Fruit fly (Drosophila melanogaster) whole organism, embryonic: Measurements from ENCODE around the gene CG2652.

ENCODE experiments used
- Abd-B ChIP-seq: fragments of 200-800 bp; sonication (Bioruptor generic); optimal IDR thresholded peaks from 2 replicates; lab custom pipeline; 2018; ENCODE audit warnings: missing biosample characterization, mild to moderate bottlenecking, missing genetic modification characterization, moderate library complexity
- CG11456 ChIP-seq: fragments of 200-800 bp; sonication (Bioruptor generic); IDR thresholded peaks from 3 replicates; pipeline ENCODE4 v1.3.6; 2022; ENCODE audit warnings: missing biosample characterization, missing genetic modification characterization
- CG12155 ChIP-seq: fragments of 200-800 bp; sonication (Bioruptor generic); optimal IDR thresholded peaks from 3 replicates; lab custom pipeline; 2016; ENCODE audit warnings: missing biosample characterization, missing genetic modification characterization
- CG12659 ChIP-seq: fragments of 200-800 bp; sonication (Bioruptor generic); optimal IDR thresholded peaks from 3 replicates; lab custom pipeline; 2017; ENCODE audit warnings: mild to moderate bottlenecking, missing biosample characterization, missing genetic modification reagents, missing genetic modification characterization
- CG13624 ChIP-seq: fragments of 200-800 bp; sonication (Bioruptor generic); optimal IDR thresholded peaks from 2 replicates; lab custom pipeline; 2016; ENCODE audit warnings: missing biosample characterization, missing genetic modification characterization
- CG1602 ChIP-seq: fragments of 200-800 bp; sonication (Bioruptor generic); optimal IDR thresholded peaks from 3 replicates; lab custom pipeline; 2016; ENCODE audit warnings: missing biosample characterization, missing genetic modification characterization
- CG16779 ChIP-seq: fragments of 200-800 bp; sonication (Bioruptor generic); IDR thresholded peaks from 2 replicates; pipeline ENCODE4 v1.3.6; 2022; ENCODE audit warnings: missing biosample characterization, missing genetic modification characterization
- CG17912 ChIP-seq: fragments of 200-800 bp; sonication (Bioruptor generic); optimal IDR thresholded peaks from 2 replicates; lab custom pipeline; 2018; ENCODE audit warnings: missing biosample characterization, mild to moderate bottlenecking, missing genetic modification characterization
- CG31441 ChIP-seq: fragments of 200-800 bp; sonication (Bioruptor generic); IDR thresholded peaks from 2 replicates; pipeline ENCODE4 v1.3.6; 2022; ENCODE audit warnings: missing biosample characterization, missing genetic modification characterization
- CG32767 ChIP-seq: fragments of 200-800 bp; sonication (Bioruptor generic); IDR thresholded peaks from 2 replicates; pipeline ENCODE4 v1.3.6; 2022; ENCODE audit warnings: missing biosample characterization, missing genetic modification characterization
- CG3726 ChIP-seq: fragments of 200-800 bp; sonication (Bioruptor generic); IDR thresholded peaks from 3 replicates; pipeline ENCODE4, ENCODE4 v1.3.6; 2022; ENCODE audit warnings: missing biosample characterization, missing genetic modification characterization
- CG4328 ChIP-seq: fragments of 200-800 bp; sonication (Bioruptor generic); optimal IDR thresholded peaks from 3 replicates; lab custom pipeline; 2017; ENCODE audit warnings: missing biosample characterization, missing genetic modification reagents, missing genetic modification characterization
- CG4404 ChIP-seq: fragments of 200-800 bp; sonication (Bioruptor generic); IDR thresholded peaks from 2 replicates; pipeline ENCODE4 v1.3.6; 2022; ENCODE audit warnings: missing biosample characterization, missing genetic modification characterization
- CG8290 ChIP-seq, 3 experiments: fragments of 200-800 bp; sonication (Bioruptor generic); optimal IDR thresholded peaks; 2 replicates each; lab custom pipeline; 2016 to 2019; ENCODE audit warnings: missing biosample characterization in 3 of 3, missing genetic modification characterization in 3 of 3, mild to moderate bottlenecking in 2 of 3, moderate library complexity in 1 of 3
- D19A ChIP-seq: fragments of 200-800 bp; optimal IDR thresholded peaks from 3 replicates; lab custom pipeline; 2019; ENCODE audit warnings: missing biosample characterization, mild to moderate bottlenecking, missing genetic modification characterization, moderate library complexity
- D19B ChIP-seq: fragments of 200-800 bp; sonication (Bioruptor generic); optimal IDR thresholded peaks from 2 replicates; lab custom pipeline; 2017; ENCODE audit warnings: missing biosample characterization, mild to moderate bottlenecking, missing genetic modification characterization
- Deaf1 ChIP-seq: fragments of 200-800 bp; optimal IDR thresholded peaks from 3 replicates; lab custom pipeline; 2019; ENCODE audit warnings: missing biosample characterization, mild to moderate bottlenecking, missing genetic modification characterization, moderate library complexity
- Doc2 ChIP-seq: fragments of 200-800 bp; sonication (Bioruptor generic); IDR thresholded peaks from 2 replicates; pipeline ENCODE4 v1.3.6; 2022; ENCODE audit warnings: missing biosample characterization, missing genetic modification characterization
- ERR ChIP-seq: fragments of 200-800 bp; sonication (Bioruptor generic); optimal IDR thresholded peaks from 2 replicates; lab custom pipeline; 2016; ENCODE audit warnings: missing biosample characterization, missing genetic modification characterization
- Gug ChIP-seq: fragments of 200-800 bp; sonication (Bioruptor generic); IDR thresholded peaks from 4 replicates; pipeline ENCODE4 v1.3.6; 2022; ENCODE audit warnings: missing biosample characterization, missing genetic modification characterization
- Hsf ChIP-seq: fragments of 200-800 bp; sonication (Bioruptor generic); optimal IDR thresholded peaks from 3 replicates; lab custom pipeline; 2016; ENCODE audit warnings: missing biosample characterization, missing genetic modification characterization
- Lhr ChIP-seq: fragments of 200-800 bp; sonication (Bioruptor generic); optimal IDR thresholded peaks from 3 replicates; lab custom pipeline; 2017; ENCODE audit warnings: mild to moderate bottlenecking, missing biosample characterization, missing genetic modification reagents, missing genetic modification characterization
- Meics ChIP-seq: fragments of 200-800 bp; sonication (Bioruptor generic); optimal IDR thresholded peaks from 2 replicates; lab custom pipeline; 2017; ENCODE audit warnings: missing biosample characterization, mild to moderate bottlenecking, missing genetic modification characterization
- Opbp ChIP-seq: fragments of 200-800 bp; sonication (Bioruptor generic); IDR thresholded peaks from 3 replicates; pipeline ENCODE4 v1.3.6; 2022; ENCODE audit warnings: missing biosample characterization, missing genetic modification characterization; ENCODE audit not compliant: partially characterized antibody
- Rx ChIP-seq: fragments of 200-800 bp; sonication (Bioruptor generic); IDR thresholded peaks from 2 replicates; pipeline ENCODE4 v1.3.6; 2022; ENCODE audit warnings: missing biosample characterization, missing genetic modification characterization
- al ChIP-seq: fragments of 200-800 bp; sonication (Bioruptor generic); IDR thresholded peaks from 2 replicates; pipeline ENCODE4 v1.3.6; 2022; ENCODE audit warnings: missing biosample characterization, missing genetic modification characterization
- ato ChIP-seq: fragments of 200-800 bp; sonication (Bioruptor generic); IDR thresholded peaks from 2 replicates; pipeline ENCODE4 v1.3.6; 2022; ENCODE audit warnings: missing biosample characterization, missing genetic modification characterization; ENCODE audit not compliant: partially characterized antibody
- az2 ChIP-seq: fragments of 200-800 bp; sonication (Bioruptor generic); optimal IDR thresholded peaks from 3 replicates; lab custom pipeline; 2016; ENCODE audit warnings: missing biosample characterization, missing genetic modification characterization
- bcd ChIP-seq: fragments of 200-800 bp; sonication (Bioruptor generic); optimal IDR thresholded peaks from 2 replicates; lab custom pipeline; 2017; ENCODE audit warnings: missing biosample characterization, mild to moderate bottlenecking, missing genetic modification characterization
- bsh ChIP-seq, 2 experiments: fragments of 200-800 bp; sonication (Bioruptor generic); optimal IDR thresholded peaks; 2 replicates each; lab custom pipeline; 2017 to 2018; ENCODE audit warnings: mild to moderate bottlenecking in 2 of 2, missing biosample characterization in 2 of 2, missing genetic modification characterization in 2 of 2, moderate library complexity in 1 of 2
- chm ChIP-seq: fragments of 200-800 bp; sonication (Bioruptor generic); IDR thresholded peaks from 2 replicates; pipeline ENCODE4 v1.3.6; 2022; ENCODE audit warnings: missing biosample characterization, missing genetic modification characterization
- dmrt11E ChIP-seq: fragments of 200-800 bp; sonication (Bioruptor generic); optimal IDR thresholded peaks from 3 replicates; lab custom pipeline; 2018; ENCODE audit warnings: missing biosample characterization, mild to moderate bottlenecking, missing genetic modification characterization, moderate library complexity
- ewg ChIP-seq: fragments of 200-800 bp; sonication (Bioruptor generic); optimal IDR thresholded peaks from 3 replicates; lab custom pipeline; 2017; ENCODE audit warnings: mild to moderate bottlenecking, missing biosample characterization, missing genetic modification reagents, missing genetic modification characterization
- gsb ChIP-seq: fragments of 200-800 bp; sonication (Bioruptor generic); IDR thresholded peaks from 2 replicates; pipeline ENCODE4 v1.3.6; 2022; ENCODE audit warnings: missing biosample characterization, missing genetic modification characterization
- gsb-n ChIP-seq: fragments of 200-800 bp; sonication (Bioruptor generic); optimal IDR thresholded peaks from 3 replicates; lab custom pipeline; 2018; ENCODE audit warnings: missing biosample characterization, mild to moderate bottlenecking, missing genetic modification characterization
- her ChIP-seq: fragments of 200-800 bp; sonication (Bioruptor generic); optimal IDR thresholded peaks from 2 replicates; lab custom pipeline; 2016; ENCODE audit warnings: missing biosample characterization, missing genetic modification characterization
- ind ChIP-seq: fragments of 200-800 bp; sonication (Bioruptor generic); optimal IDR thresholded peaks from 3 replicates; lab custom pipeline; 2016; ENCODE audit warnings: missing biosample characterization, missing genetic modification characterization
- lilli ChIP-seq: fragments of 200-800 bp; sonication (Bioruptor generic); optimal IDR thresholded peaks from 3 replicates; lab custom pipeline; 2016; ENCODE audit warnings: missing biosample characterization, missing genetic modification characterization
- nmo ChIP-seq: fragments of 200-800 bp; sonication (Bioruptor generic); optimal IDR thresholded peaks from 2 replicates; lab custom pipeline; 2018; ENCODE audit warnings: missing biosample characterization, mild to moderate bottlenecking, missing genetic modification characterization, moderate library complexity
- p53 ChIP-seq: fragments of 200-800 bp; sonication (Bioruptor generic); optimal IDR thresholded peaks from 2 replicates; lab custom pipeline; 2016; ENCODE audit warnings: missing biosample characterization, missing genetic modification characterization
- pita ChIP-seq: fragments of 200-800 bp; sonication (Bioruptor generic); optimal IDR thresholded peaks from 2 replicates; lab custom pipeline; 2017; ENCODE audit warnings: missing biosample characterization, mild to moderate bottlenecking, missing genetic modification characterization
- sd ChIP-seq: fragments of 200-800 bp; sonication (Bioruptor generic); optimal IDR thresholded peaks from 3 replicates; lab custom pipeline; 2018; ENCODE audit warnings: missing biosample characterization, mild to moderate bottlenecking, missing genetic modification characterization, moderate library complexity
- sens-2 ChIP-seq: fragments of 200-800 bp; sonication (Bioruptor generic); IDR thresholded peaks from 2 replicates; pipeline ENCODE4 v1.3.6; 2022; ENCODE audit warnings: missing biosample characterization, missing genetic modification characterization
- ssp ChIP-seq: fragments of 200-800 bp; sonication (Bioruptor generic); IDR thresholded peaks from 2 replicates; pipeline ENCODE4 v1.3.6; 2022; ENCODE audit warnings: missing biosample characterization, missing genetic modification characterization
- toy ChIP-seq: fragments of 200-800 bp; sonication (Bioruptor generic); IDR thresholded peaks from 2 replicates; pipeline ENCODE4 v1.3.6; 2022; ENCODE audit warnings: missing biosample characterization, missing genetic modification characterization
- unpg ChIP-seq: fragments of 200-800 bp; sonication (Bioruptor generic); optimal IDR thresholded peaks from 3 replicates; lab custom pipeline; 2018; ENCODE audit warnings: missing biosample characterization, mild to moderate bottlenecking, missing genetic modification characterization, moderate library complexity
- vnd ChIP-seq: fragments of 200-800 bp; sonication (Bioruptor generic); IDR thresholded peaks from 3 replicates; pipeline ENCODE4 v1.3.6; 2022; ENCODE audit warnings: missing biosample characterization, missing genetic modification characterization; ENCODE audit not compliant: partially characterized antibody
- zfh2 ChIP-seq: fragments of 200-800 bp; sonication (Bioruptor generic); optimal IDR thresholded peaks from 2 replicates; lab custom pipeline; 2016; ENCODE audit warnings: missing biosample characterization, missing genetic modification characterization

The CG2652 gene

DNA sequence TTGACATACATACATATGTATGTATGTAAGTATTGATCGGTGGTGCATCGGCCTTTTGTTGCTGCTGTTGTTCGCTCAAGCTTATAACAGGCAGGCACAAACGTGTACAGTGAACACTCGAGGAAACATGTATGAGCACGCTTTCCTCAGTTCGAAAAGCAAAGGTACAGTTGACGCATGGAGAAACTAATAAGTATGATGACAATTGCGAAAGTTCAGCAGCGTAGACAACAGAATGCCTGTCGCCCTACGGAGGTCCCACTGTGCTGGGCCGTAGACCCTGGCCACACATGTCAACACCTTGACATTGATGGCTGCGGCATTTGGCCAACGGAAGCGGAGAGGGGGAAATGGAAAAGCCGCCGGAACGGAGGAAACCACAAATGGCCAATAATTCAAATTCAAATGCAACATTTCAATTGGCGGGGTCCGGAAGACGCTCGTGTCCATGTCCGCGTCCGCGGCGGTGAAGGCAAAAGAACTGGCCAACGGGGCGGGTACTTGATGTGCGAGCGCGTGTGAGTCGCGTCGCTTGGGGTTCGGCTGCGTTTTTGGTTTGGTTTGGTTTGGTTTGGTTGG lies 25.5 kb upstream of the CG2652 start, which contains the start of gene CG2681 (continued):
- peak; percentile 43 for TF ChIP-seq lilli (GFP tag; lab: Kevin White, UChicago)
- TF ChIP-seq sens-2 (GFP tag; lab: Robert Waterston, UW): 0 out of 2 replicates have a peak, but pooled peaks have one; percentile 12
- TF ChIP-seq toy (GFP tag; lab: Robert Waterston, UW): no peak
- TF ChIP-seq Gug: peak; percentile 74
- TF ChIP-seq ssp (GFP tag; lab: Robert Waterston, UW): 0 out of 2 replicates have a peak, but pooled peaks have one; percentile 15
- TF ChIP-seq vnd (GFP tag; lab: Robert Waterston, UW): no peak
- TF ChIP-seq zfh2: peak; percentile 23
- TF ChIP-seq Meics: peak; percentile 21
- TF ChIP-seq chm (GFP tag; lab: Robert Waterston, UW): peak; percentile 58; the same call in 1 of the 2 replicates
- peak; percentile 59; the same call in 1 of the 2 replicates for TF ChIP-seq CG16779
- no peak for TF ChIP-seq gsb-n (tag; lab: Kevin White, UChicago)
- peak; percentile 2 for TF ChIP-seq unpg
- no peak for TF ChIP-seq Opbp (GFP tag; lab: Robert Waterston, UW)
- TF ChIP-seq p53 (GFP tag; lab: Kevin White, UChicago): no peak
- TF ChIP-seq Rx (GFP tag; lab: Robert Waterston, UW): peak; percentile 53
- peak; percentile 32 for TF ChIP-seq az2 (GFP tag; lab: Kevin White, UChicago)
- peak; percentile 12 for TF ChIP-seq Abd-B (GFP tag; lab: Kevin White, UChicago)
- 0 out of 3 replicates have a peak, but pooled peaks have one; percentile 37 for TF ChIP-seq CG3726
- TF ChIP-seq Hsf (GFP tag; lab: Kevin White, UChicago): peak; percentile 27
- TF ChIP-seq CG4328 (GFP tag; lab: Kevin White, UChicago): no peak
- TF ChIP-seq bcd: peak; percentile 7
- TF ChIP-seq CG12659 (GFP tag; lab: Kevin White, UChicago): peak; percentile 29
- TF ChIP-seq CG12155 (GFP tag; lab: Kevin White, UChicago): peak; percentile 0
- no peak for TF ChIP-seq D19A (tag; lab: Kevin White, UChicago)
- TF ChIP-seq CG4404 (GFP tag; lab: Robert Waterston, UW): 0 out of 2 replicates have a peak, but pooled peaks have one; percentile 28
- no peak for TF ChIP-seq ato (GFP tag; lab: Robert Waterston, UW)
- TF ChIP-seq dmrt11E (tag; lab: Kevin White, UChicago): no peak
- TF ChIP-seq D19B (GFP tag; lab: Kevin White, UChicago): no peak
- no peak for TF ChIP-seq CG1602 (GFP tag; lab: Kevin White, UChicago)
- TF ChIP-seq al (GFP tag; lab: Robert Waterston, UW): peak; percentile 50
- TF ChIP-seq gsb (GFP tag; lab: Robert Waterston, UW): no peak
- TF ChIP-seq ind (GFP tag; lab: Kevin White, UChicago): peak; percentile 45
- peak; percentile 15 for TF ChIP-seq her (GFP tag; lab: Kevin White, UChicago)
- peak; percentile 20 for TF ChIP-seq CG13624 (GFP tag; lab: Kevin White, UChicago)
- TF ChIP-seq nmo (GFP tag; lab: Kevin White, UChicago): peak; percentile 25
- TF ChIP-seq CG32767 (GFP tag; lab: Robert Waterston, UW): peak; percentile 23; the same call in 1 of the 2 replicates
- TF ChIP-seq Doc2: no peak

DNA sequence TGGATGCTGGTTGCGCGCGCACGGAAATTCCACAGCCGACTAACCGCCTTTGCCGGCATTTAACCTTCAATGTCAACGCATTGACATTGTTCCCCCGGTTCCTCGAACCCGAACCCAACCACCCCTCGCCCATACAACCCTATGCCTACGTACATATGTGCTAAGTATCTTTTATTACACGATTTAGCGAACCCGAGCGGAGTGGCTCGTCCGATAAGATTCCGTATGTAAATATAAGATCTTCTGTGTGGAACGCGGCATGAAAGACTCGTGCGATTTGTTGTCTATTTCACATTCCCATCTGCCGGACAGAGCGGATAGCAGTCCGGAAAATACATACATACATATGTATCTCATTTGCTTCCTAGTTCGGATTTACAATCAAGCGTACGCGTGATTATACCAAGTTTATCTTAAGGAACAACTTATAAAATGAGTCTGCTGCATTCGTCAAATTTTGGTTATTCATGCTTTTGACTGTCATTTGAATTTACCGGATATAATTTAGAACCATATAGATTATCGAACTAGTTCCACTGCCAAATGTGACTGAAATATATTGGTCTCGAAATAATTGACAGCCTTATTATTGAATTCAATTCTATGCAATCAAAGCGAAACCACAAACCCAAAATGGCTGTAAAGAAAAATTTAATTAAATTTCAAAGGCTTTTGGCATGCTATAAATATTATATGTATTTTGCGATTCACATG lies 24.8 kb upstream of the CG2652 start, which contains the start of gene CG2680:
CG2680 (minus strand) TSS at position 51 of the 714 bp plus-strand sequence.
- TF ChIP-seq sd (tag; lab: Kevin White, UChicago): no peak
- no peak for TF ChIP-seq pita (GFP tag; lab: Kevin White, UChicago)
- no peak for TF ChIP-seq CG8290 (GFP tag; optimal IDR thresholded peaks at IDR 0.05; lab: Kevin White, UChicago)
- no peak for TF ChIP-seq CG8290 (tag; optimal IDR thresholded peaks at IDR 0.05; lab: Kevin White, UChicago)
- TF ChIP-seq ERR: peak; percentile 39
- TF ChIP-seq Deaf1 (tag; lab: Kevin White, UChicago): peak; percentile 33
- TF ChIP-seq CG11456 (GFP tag; lab: Robert Waterston, UW): no peak
- no peak for TF ChIP-seq ewg (GFP tag; lab: Kevin White, UChicago)
- no peak for TF ChIP-seq Opbp (GFP tag; lab: Robert Waterston, UW)
- no peak for TF ChIP-seq Lhr
- no peak for TF ChIP-seq bsh (GFP tag; optimal IDR thresholded peaks at IDR 0.05; lab: Kevin White, UChicago)
- TF ChIP-seq chm (GFP tag; lab: Robert Waterston, UW): no peak
- TF ChIP-seq Meics: no peak
- no peak for TF ChIP-seq CG17912 (GFP tag; lab: Kevin White, UChicago)
- TF ChIP-seq CG31441 (GFP tag; lab: Robert Waterston, UW): 0 out of 2 replicates have a peak, but pooled peaks have one; percentile 4
